Fruit fly (Drosophila melanogaster) whole organism: ENCODE measurements around the gene Hsp26.

Experiments used
- CG8478 ChIP-seq: fragments of >200 bp; optimal IDR thresholded peaks from 2 replicates; lab custom pipeline; 2018; ENCODE audit warnings: inconsistent platforms
- Dll ChIP-seq: fragments of >200 bp; optimal IDR thresholded peaks from 2 replicates; lab custom pipeline; 2017
- EcR ChIP-seq, 2 experiments: fragments of >200 bp; optimal IDR thresholded peaks; 2 replicates each; lab custom pipeline; 2017; ENCODE audit warnings: missing biosample characterization in 2 of 2, missing genetic modification characterization in 2 of 2, missing genetic modification reagents in 2 of 2
- pan ChIP-seq: fragments of >200 bp; optimal IDR thresholded peaks from 2 replicates; lab custom pipeline; 2017

DNA sequence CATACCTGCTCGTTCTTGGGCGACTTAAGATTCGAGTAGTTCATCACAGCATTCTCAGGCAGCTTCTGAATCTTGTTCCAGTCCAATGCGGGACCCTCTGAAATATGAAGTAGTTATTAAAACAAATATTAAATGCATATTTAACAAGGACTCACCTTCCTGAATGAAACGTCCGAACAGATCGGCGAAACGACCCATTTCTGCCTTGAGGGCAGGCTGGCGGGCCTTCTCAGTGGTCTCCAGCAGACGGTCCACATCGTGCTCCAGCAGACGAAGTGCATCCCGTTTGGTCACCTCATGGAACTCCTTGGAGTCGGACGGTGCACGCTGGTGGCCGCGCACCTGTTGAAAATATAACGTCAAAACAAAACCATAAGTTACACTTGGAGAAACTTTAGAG, 23.5 kb downstream of the Hsp26 start, which contains the start of gene CG32040:
- no peak for TF ChIP-seq Dll (lab: Kevin White, UChicago)
- no peak for TF ChIP-seq CG8478 (lab: Kevin White, UChicago)
- no peak for TF ChIP-seq pan (lab: Kevin White, UChicago)
- no peak for TF ChIP-seq EcR (GFP tag; optimal IDR thresholded peaks at IDR 0.05; lab: Kevin White, UChicago)
